Worm (Caenorhabditis elegans) whole organism, mixed stage, embryonic: ENCODE measurements around the gene chil-10.

ENCODE experiments used
- M03D4.4 ChIP-seq: sonication (generic microtip); optimal IDR thresholded peaks from 2 replicates; lab custom pipeline; 2017; ENCODE audit warnings: mild to moderate bottlenecking, missing genetic modification characterization, missing compliant biosample characterization
- ceh-39 ChIP-seq: fragments of 150-350 bp; optimal IDR thresholded peaks from 2 replicates; lab custom pipeline; 2014; ENCODE audit warnings: missing biosample characterization, missing genetic modification characterization
- ceh-43 ChIP-seq: fragments of 200-800 bp; sonication (Bioruptor generic); optimal IDR thresholded peaks from 2 replicates; lab custom pipeline; 2018; ENCODE audit warnings: mild to moderate bottlenecking, missing genetic modification characterization, moderate library complexity, missing compliant biosample characterization
- ceh-83 ChIP-seq: fragments of 200-800 bp; sonication (Bioruptor generic); optimal IDR thresholded peaks from 2 replicates; lab custom pipeline; 2018; ENCODE audit warnings: mild to moderate bottlenecking, missing genetic modification characterization, missing compliant biosample characterization
- ces-1 ChIP-seq: fragments of 150-350 bp; optimal IDR thresholded peaks from 2 replicates; lab custom pipeline; 2014; ENCODE audit warnings: missing biosample characterization, missing genetic modification reagents, missing genetic modification characterization
- cnd-1 ChIP-seq: fragments of 200-800 bp; sonication (Bioruptor generic); optimal IDR thresholded peaks from 2 replicates; lab custom pipeline; 2018; ENCODE audit warnings: mild to moderate bottlenecking, missing genetic modification characterization, missing compliant biosample characterization
- elt-1 ChIP-seq: sonication (generic microtip); optimal IDR thresholded peaks from 2 replicates; lab custom pipeline; 2017; ENCODE audit warnings: missing genetic modification characterization, mild to moderate bottlenecking, missing compliant biosample characterization, antibody characterized with exemption, moderate library complexity, borderline replicate concordance; ENCODE audit not compliant: insufficient read depth
- elt-3 ChIP-seq: fragments of 150-350 bp; optimal IDR thresholded peaks from 2 replicates; lab custom pipeline; 2014; ENCODE audit warnings: missing biosample characterization, missing genetic modification characterization
- flh-1 ChIP-seq: fragments of 200-800 bp; sonication (Bioruptor generic); optimal IDR thresholded peaks from 2 replicates; lab custom pipeline; 2018; ENCODE audit warnings: mild to moderate bottlenecking, missing genetic modification characterization, moderate library complexity, missing compliant biosample characterization
- ham-2 ChIP-seq: fragments of 200-800 bp; sonication (Bioruptor generic); optimal IDR thresholded peaks from 2 replicates; lab custom pipeline; 2018; ENCODE audit warnings: mild to moderate bottlenecking, missing genetic modification characterization, missing compliant biosample characterization
- hlh-1 ChIP-seq: fragments of 150-350 bp; optimal IDR thresholded peaks from 2 replicates; lab custom pipeline; 2014; ENCODE audit warnings: missing biosample characterization, missing genetic modification reagents, missing genetic modification characterization
- lin-13 ChIP-seq: fragments of 150-350 bp; optimal IDR thresholded peaks from 2 replicates; lab custom pipeline; 2014; ENCODE audit warnings: missing biosample characterization, missing genetic modification characterization
- lin-32 ChIP-seq: fragments of 200-800 bp; sonication (Bioruptor generic); optimal IDR thresholded peaks from 2 replicates; lab custom pipeline; 2018; ENCODE audit warnings: mild to moderate bottlenecking, missing genetic modification characterization, missing compliant biosample characterization
- lsy-2 ChIP-seq: fragments of 150-350 bp; optimal IDR thresholded peaks from 2 replicates; lab custom pipeline; 2014; ENCODE audit warnings: missing biosample characterization, missing genetic modification characterization
- mab-5 ChIP-seq: fragments of 150-350 bp; optimal IDR thresholded peaks from 2 replicates; lab custom pipeline; 2014; ENCODE audit warnings: missing biosample characterization, missing genetic modification characterization
- mls-2 ChIP-seq: sonication (generic microtip); optimal IDR thresholded peaks from 2 replicates; lab custom pipeline; 2016; ENCODE audit warnings: mild to moderate bottlenecking, missing genetic modification characterization, moderate library complexity, missing compliant biosample characterization
- nhr-12 ChIP-seq: fragments of 150-350 bp; optimal IDR thresholded peaks from 2 replicates; lab custom pipeline; 2014; ENCODE audit warnings: missing biosample characterization, missing genetic modification characterization
- nhr-2 ChIP-seq: fragments of 150-350 bp; optimal IDR thresholded peaks from 2 replicates; lab custom pipeline; 2014; ENCODE audit warnings: missing biosample characterization, missing genetic modification characterization
- nhr-237 ChIP-seq: fragments of 150-350 bp; optimal IDR thresholded peaks from 2 replicates; lab custom pipeline; 2014; ENCODE audit warnings: missing biosample characterization, missing genetic modification characterization
- nhr-28 ChIP-seq: fragments of 150-350 bp; optimal IDR thresholded peaks from 2 replicates; lab custom pipeline; 2014; ENCODE audit warnings: missing biosample characterization, missing genetic modification characterization
- nhr-76 ChIP-seq: sonication (generic microtip); optimal IDR thresholded peaks from 2 replicates; lab custom pipeline; 2017; ENCODE audit warnings: missing biosample characterization, missing genetic modification characterization
- pha-4 ChIP-seq: fragments of 150-350 bp; optimal IDR thresholded peaks from 2 replicates; lab custom pipeline; 2018; ENCODE audit warnings: missing biosample characterization, missing genetic modification reagents, missing genetic modification characterization
- sem-2 ChIP-seq: fragments of 200-800 bp; sonication (Bioruptor generic); optimal IDR thresholded peaks from 2 replicates; lab custom pipeline; 2018; ENCODE audit warnings: mild to moderate bottlenecking, missing genetic modification characterization, missing compliant biosample characterization
- snpc-4 ChIP-seq: fragments of 150-350 bp; optimal IDR thresholded peaks from 2 replicates; lab custom pipeline; 2014; ENCODE audit warnings: missing biosample characterization, missing genetic modification characterization
- sptf-1 ChIP-seq: sonication (generic microtip); optimal IDR thresholded peaks from 2 replicates; lab custom pipeline; 2017; ENCODE audit warnings: mild to moderate bottlenecking, missing genetic modification characterization, moderate library complexity, missing compliant biosample characterization
- tbx-8 ChIP-seq: fragments of 200-800 bp; sonication (Bioruptor generic); optimal IDR thresholded peaks from 2 replicates; lab custom pipeline; 2018; ENCODE audit warnings: mild to moderate bottlenecking, missing genetic modification characterization, moderate library complexity, missing compliant biosample characterization
- unc-120 ChIP-seq: sonication (generic microtip); optimal IDR thresholded peaks from 2 replicates; lab custom pipeline; 2017; ENCODE audit warnings: missing genetic modification characterization, missing compliant biosample characterization; ENCODE audit not compliant: poor library complexity, severe bottlenecking
- unc-39 ChIP-seq: fragments of 150-350 bp; optimal IDR thresholded peaks from 2 replicates; lab custom pipeline; 2014; ENCODE audit warnings: missing biosample characterization, missing genetic modification characterization
- unc-62 ChIP-seq: fragments of 150-350 bp; optimal IDR thresholded peaks from 2 replicates; lab custom pipeline; 2014; ENCODE audit warnings: missing biosample characterization, missing genetic modification reagents, missing genetic modification characterization
- zip-8 ChIP-seq: fragments of 150-350 bp; optimal IDR thresholded peaks from 2 replicates; lab custom pipeline; 2014; ENCODE audit warnings: missing biosample characterization, missing genetic modification characterization
- ztf-11 ChIP-seq: fragments of 150-350 bp; optimal IDR thresholded peaks from 2 replicates; lab custom pipeline; 2014; ENCODE audit warnings: missing biosample characterization, missing genetic modification characterization

The chil-10 gene

ce11 chrX:963171-963570, 5.5 kb downstream of the chil-10 start, which contains the start of gene ncs-1:
Gene ncs-1, minus strand, starts transcription at chrX:963271.
- TF ChIP-seq nhr-28 (tag; lab: Kevin White, UChicago) (no peak), nhr-76 (tag; lab: Kevin White, UChicago) (no peak), unc-39 (tag; lab: Kevin White, UChicago) (no peak), ces-1 (GFP tag; lab: Kevin White, UChicago) (no peak), ceh-83 (GFP tag; lab: Kevin White, UChicago) (no peak), lin-32 (GFP tag; lab: Kevin White, UChicago) (no peak), hlh-1 (tag; lab: Kevin White, UChicago) (no peak), elt-3 (tag; lab: Kevin White, UChicago) (no peak)

ce11 chrX:970072-970471, 12.4 kb downstream of the chil-10 start, which contains the start of gene C44C1.6:
Gene C44C1.6, minus strand, starts transcription at chrX:970270.
- TF ChIP-seq lin-13 (tag; lab: Kevin White, UChicago): no peak
- no peak for TF ChIP-seq elt-3 (tag; lab: Kevin White, UChicago)
- TF ChIP-seq ham-2 (GFP tag; lab: Kevin White, UChicago): no peak
- TF ChIP-seq sem-2 (GFP tag; lab: Kevin White, UChicago): no peak
- no peak for TF ChIP-seq ceh-43 (GFP tag; lab: Kevin White, UChicago)

- TF ChIP-seq mab-5 (no peak), lin-32 (GFP tag; lab: Kevin White, UChicago) (peak; percentile 26), unc-120 (tag; lab: Kevin White, UChicago) (peak; percentile 8), zip-8 (tag; lab: Kevin White, UChicago) (no peak), ham-2 (GFP tag; lab: Kevin White, UChicago) (peak; percentile 37), lsy-2 (tag; lab: Kevin White, UChicago) (peak; percentile 32), mls-2 (tag; lab: Kevin White, UChicago) (peak; percentile 16), ces-1 (GFP tag; lab: Kevin White, UChicago) (peak; percentile 44)
Measured at ce11 chrX:974499-975235, 17.0 kb downstream of the chil-10 start, which contains the start of gene vps-45. Gene vps-45, minus strand, starts transcription at chrX:974848.

- no peak for TF ChIP-seq zip-8 (tag; lab: Kevin White, UChicago)
- no peak for TF ChIP-seq unc-120 (tag; lab: Kevin White, UChicago)
- no peak for TF ChIP-seq nhr-237 (tag; lab: Kevin White, UChicago)
- TF ChIP-seq lsy-2 (tag; lab: Kevin White, UChicago): no peak
- TF ChIP-seq snpc-4 (tag; lab: Kevin White, UChicago): no peak
- TF ChIP-seq nhr-28 (tag; lab: Kevin White, UChicago): no peak
- TF ChIP-seq unc-39 (tag; lab: Kevin White, UChicago): no peak
- no peak for TF ChIP-seq unc-62
- no peak for TF ChIP-seq nhr-2 (tag; lab: Kevin White, UChicago)
- no peak for TF ChIP-seq sem-2 (GFP tag; lab: Kevin White, UChicago)
- no peak for TF ChIP-seq ceh-83 (GFP tag; lab: Kevin White, UChicago)
- no peak for TF ChIP-seq hlh-1 (tag; lab: Kevin White, UChicago)
- no peak for TF ChIP-seq ham-2 (GFP tag; lab: Kevin White, UChicago)
- no peak for TF ChIP-seq M03D4.4 (tag; lab: Kevin White, UChicago)
- no peak for TF ChIP-seq ceh-43 (GFP tag; lab: Kevin White, UChicago)
- no peak for TF ChIP-seq lin-32 (GFP tag; lab: Kevin White, UChicago)
- no peak for TF ChIP-seq flh-1 (GFP tag; lab: Kevin White, UChicago)
- no peak for TF ChIP-seq ces-1 (GFP tag; lab: Kevin White, UChicago)
- no peak for TF ChIP-seq ceh-39
Measured at ce11 chrX:975236-975535, 17.5 kb downstream of the chil-10 start.

ce11 chrX:977958-978686, 20.4 kb downstream of the chil-10 start, which contains the start of gene abhd-3.2:
Gene abhd-3.2, minus strand, starts transcription at chrX:978008.
- TF ChIP-seq mls-2 (tag; lab: Kevin White, UChicago) (no peak), sptf-1 (tag; lab: Kevin White, UChicago) (no peak), nhr-12 (tag; lab: Kevin White, UChicago) (no peak), elt-1 (tag; lab: Kevin White, UChicago) (no peak), lin-13 (tag; lab: Kevin White, UChicago) (no peak), nhr-76 (tag; lab: Kevin White, UChicago) (no peak), pha-4 (tag; lab: Kevin White, UChicago) (no peak), unc-120 (tag; lab: Kevin White, UChicago) (no peak), ztf-11 (tag; lab: Kevin White, UChicago) (no peak), unc-39 (tag; lab: Kevin White, UChicago) (no peak), sem-2 (GFP tag; lab: Kevin White, UChicago) (no peak), cnd-1 (tag; lab: Kevin White, UChicago) (no peak), unc-62 (no peak), ham-2 (GFP tag; lab: Kevin White, UChicago) (no peak), ceh-83 (GFP tag; lab: Kevin White, UChicago) (no peak), tbx-8 (GFP tag; lab: Kevin White, UChicago) (no peak)
